Fruit fly (Drosophila melanogaster): ENCODE measurements around the gene ninaE.

DNA sequence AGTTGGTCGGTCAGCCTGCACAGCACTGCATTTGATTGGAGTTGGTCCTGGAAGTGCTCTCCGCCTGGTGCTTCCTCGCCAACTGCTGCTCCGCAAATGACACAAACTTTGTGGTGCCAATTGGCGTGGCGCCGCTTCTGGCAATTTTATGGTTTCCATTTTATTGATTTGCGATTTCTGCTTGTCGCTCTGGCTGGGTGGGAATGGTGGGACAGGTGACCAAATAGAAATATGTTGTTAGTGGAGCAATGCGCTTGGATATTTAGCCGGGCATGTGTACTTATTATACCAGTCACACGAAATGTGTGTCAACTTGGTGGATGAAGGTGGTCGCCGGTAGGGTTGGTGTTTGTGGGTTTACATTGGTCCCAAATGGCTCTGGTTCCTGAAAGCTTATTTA is 27.3 kb upstream of the ninaE start, which contains the start of the genes Xport-A and Xport-B:
- TF ChIP-seq Pif1B (GFP tag; optimal IDR thresholded peaks at IDR 0.05), result no peak
- no peak for TF ChIP-seq CG15710 (tag; optimal IDR thresholded peaks at IDR 0.05)
- no peak for TF ChIP-seq Snoo (tag; optimal IDR thresholded peaks at IDR 0.05)
- TF ChIP-seq rn (GFP tag; IDR thresholded peaks at IDR 0.05), result no peak
- TF ChIP-seq CG32121 (GFP tag; IDR thresholded peaks at IDR 0.05), result no peak
- TF ChIP-seq CG8159 (tag; optimal IDR thresholded peaks at IDR 0.05), result no peak
- no peak for TF ChIP-seq Pif1A (GFP tag; optimal IDR thresholded peaks at IDR 0.05)
- no peak for TF ChIP-seq CG9948 (tag; optimal IDR thresholded peaks at IDR 0.05)
- no peak for TF ChIP-seq EcR (GFP tag; optimal IDR thresholded peaks at IDR 0.05)

Measured in whole organism, pupa.